Fruit fly (Drosophila melanogaster) whole organism, embryonic: ENCODE data around the gene Pdcd4.

ENCODE experiments used
- Bdp1 ChIP-seq: fragments of 200-800 bp; sonication (Bioruptor generic); optimal IDR thresholded peaks from 3 replicates; lab custom pipeline; 2016; ENCODE audit warnings: missing biosample characterization, missing genetic modification characterization
- BtbVII ChIP-seq: fragments of 200-800 bp; sonication (Bioruptor generic); optimal IDR thresholded peaks from 3 replicates; lab custom pipeline; 2017; ENCODE audit warnings: missing biosample characterization, mild to moderate bottlenecking, missing genetic modification characterization
- CG10209 ChIP-seq: fragments of 200-800 bp; sonication (Bioruptor generic); optimal IDR thresholded peaks from 3 replicates; lab custom pipeline; 2017; ENCODE audit warnings: missing biosample characterization, mild to moderate bottlenecking, missing genetic modification characterization, missing genetic modification reagents
- CG10565 ChIP-seq: fragments of 200-800 bp; sonication (Bioruptor generic); optimal IDR thresholded peaks from 3 replicates; lab custom pipeline; 2016; ENCODE audit warnings: missing biosample characterization, mild to moderate bottlenecking, missing genetic modification characterization
- CG13894 ChIP-seq: fragments of 200-800 bp; sonication (Bioruptor generic); optimal IDR thresholded peaks from 3 replicates; lab custom pipeline; 2018; ENCODE audit warnings: missing biosample characterization, mild to moderate bottlenecking, missing genetic modification characterization, moderate library complexity
- CG14860 ChIP-seq: fragments of 200-800 bp; sonication (Bioruptor generic); IDR thresholded peaks from 3 replicates; pipeline ENCODE4 v1.3.6; 2022; ENCODE audit warnings: missing biosample characterization, missing genetic modification characterization; ENCODE audit not compliant: partially characterized antibody
- CG14965 ChIP-seq: fragments of 200-800 bp; sonication (Bioruptor generic); optimal IDR thresholded peaks from 2 replicates; lab custom pipeline; 2016; ENCODE audit warnings: missing biosample characterization, missing genetic modification characterization, borderline replicate concordance
- CG15269 ChIP-seq: fragments of 200-800 bp; sonication (Bioruptor generic); optimal IDR thresholded peaks from 2 replicates; lab custom pipeline; 2018; ENCODE audit warnings: missing biosample characterization, mild to moderate bottlenecking, missing genetic modification characterization, moderate library complexity
- CG1529 ChIP-seq: fragments of 200-800 bp; sonication (Bioruptor generic); optimal IDR thresholded peaks from 3 replicates; lab custom pipeline; 2018; ENCODE audit warnings: missing biosample characterization, missing genetic modification characterization
- CG15601 ChIP-seq: fragments of 200-800 bp; sonication (Bioruptor generic); optimal IDR thresholded peaks from 3 replicates; lab custom pipeline; 2019; ENCODE audit warnings: missing biosample characterization, mild to moderate bottlenecking, missing genetic modification characterization, moderate library complexity
- CG17568 ChIP-seq: fragments of 200-800 bp; sonication (Bioruptor generic); optimal IDR thresholded peaks from 2 replicates; lab custom pipeline; 2018; ENCODE audit warnings: missing biosample characterization, mild to moderate bottlenecking, missing genetic modification characterization, moderate library complexity
- CG17802 ChIP-seq: fragments of 200-800 bp; sonication (Bioruptor generic); optimal IDR thresholded peaks from 2 replicates; lab custom pipeline; 2018; ENCODE audit warnings: missing biosample characterization, mild to moderate bottlenecking, missing genetic modification characterization, moderate library complexity
- CG18599 ChIP-seq: fragments of 200-800 bp; sonication (Bioruptor generic); optimal IDR thresholded peaks from 3 replicates; lab custom pipeline; 2017; ENCODE audit warnings: missing biosample characterization, missing genetic modification characterization, mild to moderate bottlenecking, moderate library complexity, missing genetic modification reagents
- CG18619 ChIP-seq: fragments of 200-800 bp; sonication (Bioruptor generic); optimal IDR thresholded peaks from 3 replicates; lab custom pipeline; 2017; ENCODE audit warnings: missing biosample characterization, mild to moderate bottlenecking, missing genetic modification characterization
- CG31224 ChIP-seq: fragments of 200-800 bp; sonication (Bioruptor generic); IDR thresholded peaks from 2 replicates; pipeline ENCODE4 v1.3.6; 2022; ENCODE audit warnings: missing biosample characterization, missing genetic modification characterization
- CG3847 ChIP-seq: fragments of 200-800 bp; sonication (Bioruptor generic); IDR thresholded peaks from 2 replicates; pipeline ENCODE4 v1.3.6; 2022; ENCODE audit warnings: missing biosample characterization, missing genetic modification characterization
- CG3995 ChIP-seq: fragments of 200-800 bp; sonication (Bioruptor generic); optimal IDR thresholded peaks from 3 replicates; lab custom pipeline; 2016; ENCODE audit warnings: missing biosample characterization, missing genetic modification characterization
- CG4328 ChIP-seq: fragments of 200-800 bp; sonication (Bioruptor generic); optimal IDR thresholded peaks from 3 replicates; lab custom pipeline; 2017; ENCODE audit warnings: missing biosample characterization, missing genetic modification reagents, missing genetic modification characterization
- CG4730 ChIP-seq: fragments of 200-800 bp; sonication (Bioruptor generic); IDR thresholded peaks from 2 replicates; pipeline ENCODE4 v1.3.6; 2022; ENCODE audit warnings: missing biosample characterization, missing genetic modification characterization
- CG6683 ChIP-seq: fragments of 200-800 bp; sonication (Bioruptor generic); optimal IDR thresholded peaks from 2 replicates; lab custom pipeline; 2017; ENCODE audit warnings: missing biosample characterization, mild to moderate bottlenecking, missing genetic modification characterization, missing genetic modification reagents
- CG6765 ChIP-seq: fragments of 200-800 bp; sonication (Bioruptor generic); optimal IDR thresholded peaks from 3 replicates; lab custom pipeline; 2017; ENCODE audit warnings: missing biosample characterization, mild to moderate bottlenecking, missing genetic modification characterization
- CG7271 ChIP-seq: fragments of 200-800 bp; sonication (Bioruptor generic); optimal IDR thresholded peaks from 2 replicates; lab custom pipeline; 2018; ENCODE audit warnings: missing biosample characterization, mild to moderate bottlenecking, missing genetic modification characterization, moderate library complexity
- CG7928 ChIP-seq: fragments of 200-800 bp; sonication (Bioruptor generic); optimal IDR thresholded peaks from 2 replicates; lab custom pipeline; 2017; ENCODE audit warnings: missing biosample characterization, mild to moderate bottlenecking, missing genetic modification characterization
- CG7963 ChIP-seq: fragments of 200-800 bp; sonication (Bioruptor generic); IDR thresholded peaks from 3 replicates; pipeline ENCODE4 v1.3.6; 2022; ENCODE audit warnings: missing biosample characterization, missing genetic modification characterization; ENCODE audit not compliant: partially characterized antibody
- CG8290 ChIP-seq, 3 experiments: fragments of 200-800 bp; sonication (Bioruptor generic); optimal IDR thresholded peaks; 2 replicates each; lab custom pipeline; 2016 to 2019; ENCODE audit warnings: missing biosample characterization in 3 of 3, missing genetic modification characterization in 3 of 3, mild to moderate bottlenecking in 2 of 3, moderate library complexity in 1 of 3
- CG9817 ChIP-seq: fragments of 200-800 bp; sonication (Bioruptor generic); optimal IDR thresholded peaks from 2 replicates; lab custom pipeline; 2018; ENCODE audit warnings: missing biosample characterization, mild to moderate bottlenecking, missing genetic modification characterization, moderate library complexity
- Doc3 ChIP-seq: fragments of 200-800 bp; sonication (Bioruptor generic); IDR thresholded peaks from 3 replicates; pipeline ENCODE4 v1.3.6; 2022; ENCODE audit warnings: missing biosample characterization, missing genetic modification characterization; ENCODE audit not compliant: partially characterized antibody
- E2f2 ChIP-seq: fragments of 200-800 bp; sonication (Bioruptor generic); IDR thresholded peaks from 2 replicates; pipeline ENCODE4 v1.3.6; 2022; ENCODE audit warnings: missing biosample characterization, missing genetic modification characterization
- HHEX ChIP-seq: fragments of 200-800 bp; sonication (Bioruptor generic); optimal IDR thresholded peaks from 3 replicates; lab custom pipeline; 2017; ENCODE audit warnings: missing biosample characterization, mild to moderate bottlenecking, missing genetic modification characterization, missing genetic modification reagents
- HLH3B ChIP-seq: fragments of 200-800 bp; sonication (Bioruptor generic); IDR thresholded peaks from 2 replicates; pipeline ENCODE4 v1.3.6; 2022; ENCODE audit warnings: missing biosample characterization, missing genetic modification characterization
- Hsf ChIP-seq: fragments of 200-800 bp; sonication (Bioruptor generic); optimal IDR thresholded peaks from 3 replicates; lab custom pipeline; 2016; ENCODE audit warnings: missing biosample characterization, missing genetic modification characterization
- Kr ChIP-seq: fragments of 200-800 bp; sonication (Bioruptor generic); optimal IDR thresholded peaks from 2 replicates; lab custom pipeline; 2017; ENCODE audit warnings: missing biosample characterization, mild to moderate bottlenecking, missing genetic modification characterization
- Lim3 ChIP-seq: fragments of 200-800 bp; sonication (Bioruptor generic); IDR thresholded peaks from 2 replicates; pipeline ENCODE4 v1.3.6; 2022; ENCODE audit warnings: missing biosample characterization, missing genetic modification characterization
- Sox102F ChIP-seq: fragments of 200-800 bp; sonication (Bioruptor generic); optimal IDR thresholded peaks from 2 replicates; lab custom pipeline; 2018; ENCODE audit warnings: missing biosample characterization, mild to moderate bottlenecking, missing genetic modification characterization, moderate library complexity
- Spps ChIP-seq: fragments of 200-800 bp; sonication (Bioruptor generic); optimal IDR thresholded peaks from 2 replicates; lab custom pipeline; 2018; ENCODE audit warnings: missing biosample characterization, mild to moderate bottlenecking, missing genetic modification characterization
- Stat92E ChIP-seq, 3 experiments: fragments of >200 bp in 2 of 3; fragments of 200-800 bp in 1 of 3; sonication (Bioruptor generic) in 1 of 3; optimal IDR thresholded peaks; 2 replicates each; lab custom pipeline; 2017 to 2019; ENCODE audit warnings: missing biosample characterization in 3 of 3, missing genetic modification characterization in 3 of 3, mild to moderate bottlenecking in 1 of 3, moderate library complexity in 1 of 3
- ab ChIP-seq: fragments of 200-800 bp; sonication (Bioruptor generic); optimal IDR thresholded peaks from 2 replicates; lab custom pipeline; 2016; ENCODE audit warnings: missing biosample characterization, missing genetic modification characterization
- abd-A ChIP-seq: fragments of 200-800 bp; sonication (Bioruptor generic); optimal IDR thresholded peaks from 3 replicates; lab custom pipeline; 2019; ENCODE audit warnings: missing biosample characterization, mild to moderate bottlenecking, missing genetic modification characterization, moderate library complexity
- aop ChIP-seq: fragments of 200-800 bp; sonication (Bioruptor generic); IDR thresholded peaks from 2 replicates; pipeline ENCODE4 v1.3.6; 2022; ENCODE audit warnings: missing biosample characterization, missing genetic modification characterization
- disco-r ChIP-seq: fragments of 200-800 bp; sonication (Bioruptor generic); optimal IDR thresholded peaks from 2 replicates; lab custom pipeline; 2016; ENCODE audit warnings: missing biosample characterization, missing genetic modification characterization
- fd64A ChIP-seq: fragments of 200-800 bp; sonication (Bioruptor generic); optimal IDR thresholded peaks from 3 replicates; lab custom pipeline; 2018; ENCODE audit warnings: missing biosample characterization, mild to moderate bottlenecking, missing genetic modification characterization
- gt ChIP-seq: fragments of 200-800 bp; sonication (Bioruptor generic); IDR thresholded peaks from 2 replicates; pipeline ENCODE4 v1.3.6; 2022; ENCODE audit warnings: missing biosample characterization, missing genetic modification characterization
- prd ChIP-seq, 3 experiments: fragments of >200 bp in 2 of 3; fragments of 200-800 bp in 1 of 3; sonication (Bioruptor generic) in 1 of 3; optimal IDR thresholded peaks in 2 of 3; IDR thresholded peaks in 1 of 3; 2 replicates in 2 of 3; 3 replicates in 1 of 3; pipeline versions ENCODE4 v1.3.6 to Lab custom; 2017 to 2022; ENCODE audit warnings: missing biosample characterization in 1 of 3, missing genetic modification characterization in 1 of 3
- salm ChIP-seq: fragments of 200-800 bp; sonication (Bioruptor generic); optimal IDR thresholded peaks from 2 replicates; lab custom pipeline; 2018; ENCODE audit warnings: missing biosample characterization, mild to moderate bottlenecking, missing genetic modification characterization
- slou ChIP-seq: fragments of 200-800 bp; sonication (Bioruptor generic); optimal IDR thresholded peaks from 3 replicates; lab custom pipeline; 2016; ENCODE audit warnings: missing biosample characterization, missing genetic modification characterization
- tx ChIP-seq: fragments of 200-800 bp; sonication (Bioruptor generic); optimal IDR thresholded peaks from 2 replicates; lab custom pipeline; 2016; ENCODE audit warnings: missing biosample characterization, missing genetic modification characterization
- wdn ChIP-seq: fragments of 200-800 bp; sonication (Bioruptor generic); IDR thresholded peaks from 2 replicates; pipeline ENCODE4 v1.3.6; 2022; ENCODE audit warnings: missing biosample characterization, missing genetic modification characterization
- zf30C ChIP-seq: fragments of 200-800 bp; sonication (Bioruptor generic); optimal IDR thresholded peaks from 3 replicates; lab custom pipeline; 2018; ENCODE audit warnings: missing biosample characterization, mild to moderate bottlenecking, missing genetic modification characterization
- zfh1 ChIP-seq: fragments of 200-800 bp; sonication (Bioruptor generic); IDR thresholded peaks from 3 replicates; pipeline ENCODE4 v1.3.6; 2022; ENCODE audit warnings: missing biosample characterization, missing genetic modification characterization

Pdcd4 gene

DNA sequence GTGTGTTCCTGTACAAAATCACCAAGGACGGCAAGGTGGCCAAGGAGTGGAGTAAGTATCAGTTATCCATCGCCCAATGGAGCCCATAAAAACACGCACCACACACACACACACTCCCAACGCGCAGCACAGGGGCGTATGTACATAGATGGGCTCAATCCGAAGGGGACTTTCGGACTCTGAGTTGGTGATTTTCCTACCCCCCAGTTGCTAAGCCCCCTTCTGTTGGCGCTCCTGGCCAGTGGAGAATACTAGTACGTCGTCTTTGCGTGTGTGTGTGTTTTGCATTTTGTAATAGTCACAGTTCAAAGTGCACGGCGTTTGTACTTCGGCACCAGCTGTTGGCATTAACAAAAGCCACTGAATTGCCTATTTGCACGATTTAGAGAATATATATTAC is 15.1 kb downstream of the Pdcd4 start (continued):
- no peak for TF ChIP-seq Kr (GFP tag; lab: Kevin White, UChicago)
- TF ChIP-seq zf30C: no peak
- peak; percentile 80 for TF ChIP-seq CG4730 (GFP tag; lab: Robert Waterston, UW)
- TF ChIP-seq CG15601 (tag; lab: Kevin White, UChicago): peak; percentile 45
- peak; percentile 77 for TF ChIP-seq CG18619 (GFP tag; lab: Kevin White, UChicago)
- TF ChIP-seq CG9817 (tag; lab: Kevin White, UChicago): peak; percentile 84
- TF ChIP-seq gt (GFP tag; lab: Robert Waterston, UW): peak; percentile 51; the same call in 1 of the 2 replicates
- peak; percentile 60 for TF ChIP-seq CG17568
- TF ChIP-seq abd-A (tag; lab: Kevin White, UChicago): no peak
- TF ChIP-seq CG4328 (GFP tag; lab: Kevin White, UChicago): peak; percentile 77
- TF ChIP-seq zfh1: peak; percentile 78; the same call in 2 of the 3 replicates
- TF ChIP-seq E2f2: peak; percentile 9
- TF ChIP-seq CG3995: peak; percentile 36
- no peak for TF ChIP-seq CG7963 (GFP tag; lab: Robert Waterston, UW)
- TF ChIP-seq CG10209 (GFP tag; lab: Kevin White, UChicago): peak; percentile 70
- peak; percentile 75 for TF ChIP-seq ab (GFP tag; lab: Kevin White, UChicago)
- peak; percentile 80 for TF ChIP-seq CG6765 (GFP tag; lab: Kevin White, UChicago)
- TF ChIP-seq HLH3B: peak; percentile 84
- no peak for TF ChIP-seq CG17802
- TF ChIP-seq CG31224: peak; percentile 57
- no peak for TF ChIP-seq Lim3 (GFP tag; lab: Robert Waterston, UW)
- peak; percentile 78 for TF ChIP-seq tx (GFP tag; lab: Kevin White, UChicago)
- peak; percentile 74 for TF ChIP-seq CG3847 (GFP tag; lab: Robert Waterston, UW)
- peak; percentile 49 for TF ChIP-seq Bdp1 (GFP tag; lab: Kevin White, UChicago)
- peak; percentile 47; the same call in 1 of the 2 replicates for TF ChIP-seq aop (GFP tag; lab: Robert Waterston, UW)
- TF ChIP-seq salm (tag; lab: Kevin White, UChicago): peak; percentile 14
- no peak for TF ChIP-seq Spps (tag; lab: Kevin White, UChicago)
- TF ChIP-seq CG6683 (GFP tag; lab: Kevin White, UChicago): peak; percentile 55
- TF ChIP-seq CG8290 (GFP tag; optimal IDR thresholded peaks at IDR 0.05; lab: Kevin White, UChicago): no peak
- peak in 1 of 2 experiments; percentile 98 for TF ChIP-seq CG8290 (tag; optimal IDR thresholded peaks at IDR 0.05; lab: Kevin White, UChicago)
- no peak for TF ChIP-seq Stat92E (GFP tag; optimal IDR thresholded peaks at IDR 0.05; lab: Kevin White, UChicago)
- TF ChIP-seq HHEX (GFP tag; lab: Kevin White, UChicago): peak; percentile 80
- peak; percentile 80 for TF ChIP-seq Hsf (GFP tag; lab: Kevin White, UChicago)
- TF ChIP-seq CG15269 (tag; lab: Kevin White, UChicago): peak; percentile 89
- TF ChIP-seq disco-r: no peak
- no peak for TF ChIP-seq CG14860 (GFP tag; lab: Robert Waterston, UW)
- no peak for TF ChIP-seq prd (optimal IDR thresholded peaks at IDR 0.05; lab: Kevin White, UChicago)
- TF ChIP-seq prd (GFP tag; IDR thresholded peaks at IDR 0.05; lab: Robert Waterston, UW): peak; percentile 88
- TF ChIP-seq slou (GFP tag; lab: Kevin White, UChicago): peak; percentile 1
- peak; percentile 65 for TF ChIP-seq wdn (GFP tag; lab: Robert Waterston, UW)
- TF ChIP-seq CG10565 (GFP tag; lab: Kevin White, UChicago): no peak
- peak; percentile 65 for TF ChIP-seq BtbVII (GFP tag; lab: Kevin White, UChicago)
- TF ChIP-seq CG7271 (tag; lab: Kevin White, UChicago): no peak
- peak; percentile 37 for TF ChIP-seq CG1529 (GFP tag; lab: Kevin White, UChicago)
- TF ChIP-seq Sox102F (GFP tag; lab: Kevin White, UChicago): peak; percentile 77
- no peak for TF ChIP-seq Doc3 (GFP tag; lab: Robert Waterston, UW)
- TF ChIP-seq CG7928: no peak
- TF ChIP-seq CG13894: peak; percentile 74
- peak; percentile 91 for TF ChIP-seq CG18599 (GFP tag; lab: Kevin White, UChicago)
- peak; percentile 15 for TF ChIP-seq fd64A (GFP tag; lab: Kevin White, UChicago)
- TF ChIP-seq CG14965 (GFP tag; lab: Kevin White, UChicago): no peak
